Worm (Caenorhabditis elegans) whole organism, young adult: ENCODE results near the gene F20D1.3.
A peak's percentile ranks its signal among the peaks of the same experiment; 100 is the strongest.

Source experiments
- B0336.3 ChIP-seq: fragments of 200-800 bp; sonication (Bioruptor generic); IDR thresholded peaks from 2 replicates; pipeline ENCODE4 v1.3.6; 2022; ENCODE audit warnings: missing genetic modification characterization, missing compliant biosample characterization
- F22D6.2 ChIP-seq: sonication (generic microtip); optimal IDR thresholded peaks from 2 replicates; lab custom pipeline; 2016; ENCODE audit warnings: mild to moderate bottlenecking, missing genetic modification characterization, missing compliant biosample characterization
- F23B12.7 ChIP-seq: sonication (generic microtip); optimal IDR thresholded peaks from 2 replicates; lab custom pipeline; 2017; ENCODE audit warnings: missing genetic modification characterization, mild to moderate bottlenecking, missing compliant biosample characterization, antibody characterized with exemption, moderate library complexity; ENCODE audit not compliant: insufficient read depth
- K12H6.12 ChIP-seq: fragments of 200-800 bp; sonication (Bioruptor generic); optimal IDR thresholded peaks from 2 replicates; lab custom pipeline; 2018; ENCODE audit warnings: mild to moderate bottlenecking, missing genetic modification characterization, missing compliant biosample characterization
- ZK185.1 ChIP-seq: sonication (generic microtip); optimal IDR thresholded peaks from 2 replicates; lab custom pipeline; 2016; ENCODE audit warnings: mild to moderate bottlenecking, missing genetic modification characterization, missing compliant biosample characterization; ENCODE audit not compliant: poor library complexity, severe bottlenecking
- atf-7 ChIP-seq: sonication (generic microtip); optimal IDR thresholded peaks from 2 replicates; lab custom pipeline; 2017; ENCODE audit warnings: mild to moderate bottlenecking, missing genetic modification characterization, missing compliant biosample characterization
- attf-3 ChIP-seq: fragments of 200-800 bp; sonication (Bioruptor generic); conservative IDR thresholded peaks from 2 replicates; pipeline ENCODE4 v1.3.6; 2022; ENCODE audit warnings: missing genetic modification reagents, missing genetic modification characterization, missing compliant biosample characterization
- attf-5 ChIP-seq: fragments of 200-800 bp; sonication (Bioruptor generic); optimal IDR thresholded peaks from 2 replicates; lab custom pipeline; 2018; ENCODE audit warnings: mild to moderate bottlenecking, missing genetic modification characterization, missing compliant biosample characterization
- attf-6 ChIP-seq: fragments of 200-800 bp; sonication (Bioruptor generic); IDR thresholded peaks from 2 replicates; pipeline ENCODE4 v1.3.6; 2022; ENCODE audit warnings: missing genetic modification reagents, missing genetic modification characterization, missing compliant biosample characterization
- bed-1 ChIP-seq: fragments of 200-800 bp; sonication (Bioruptor generic); IDR thresholded peaks from 2 replicates; pipeline ENCODE4 v1.3.6; 2022; ENCODE audit warnings: missing genetic modification reagents, missing genetic modification characterization, missing compliant biosample characterization
- cebp-1 ChIP-seq, 2 experiments: fragments of 200-800 bp in 1 of 2; sonication (Bioruptor generic) in 1 of 2; sonication (generic microtip) in 1 of 2; IDR thresholded peaks in 1 of 2; optimal IDR thresholded peaks in 1 of 2; 2 replicates each; pipeline versions ENCODE4 v1.3.6 to Lab custom; 2017 to 2022; ENCODE audit warnings: missing compliant biosample characterization in 2 of 2, missing genetic modification characterization in 2 of 2, mild to moderate bottlenecking in 1 of 2, missing genetic modification reagents in 1 of 2, moderate library complexity in 1 of 2
- ceh-91 ChIP-seq: fragments of 200-800 bp; sonication (Bioruptor generic); IDR thresholded peaks from 2 replicates; pipeline ENCODE4 v1.3.6; 2022; ENCODE audit warnings: missing genetic modification reagents, missing genetic modification characterization, missing compliant biosample characterization
- die-1 ChIP-seq: sonication (generic microtip); optimal IDR thresholded peaks from 2 replicates; lab custom pipeline; 2016; ENCODE audit warnings: missing genotype, mild to moderate bottlenecking, missing genetic modification characterization, missing compliant biosample characterization
- dox-1 ChIP-seq: fragments of 200-800 bp; sonication (Bioruptor generic); IDR thresholded peaks from 2 replicates; pipeline ENCODE4 v1.3.6; 2022; ENCODE audit warnings: missing genetic modification reagents, missing genetic modification characterization, missing compliant biosample characterization
- dpff-1 ChIP-seq: sonication (generic microtip); optimal IDR thresholded peaks from 2 replicates; lab custom pipeline; 2017; ENCODE audit warnings: mild to moderate bottlenecking, missing genetic modification characterization, missing compliant biosample characterization
- egl-44 ChIP-seq: fragments of 200-800 bp; sonication (Bioruptor generic); IDR thresholded peaks from 2 replicates; pipeline ENCODE4 v1.3.6; 2022; ENCODE audit warnings: missing genetic modification reagents, missing genetic modification characterization, missing compliant biosample characterization
- egrh-3 ChIP-seq: fragments of 200-800 bp; sonication (Bioruptor generic); IDR thresholded peaks from 2 replicates; pipeline ENCODE4 v1.3.6; 2022; ENCODE audit warnings: missing genetic modification reagents, missing genetic modification characterization, missing compliant biosample characterization
- hsf-1 ChIP-seq: fragments of 200-800 bp; sonication (Bioruptor generic); IDR thresholded peaks from 2 replicates; pipeline ENCODE4 v1.3.6; 2022; ENCODE audit warnings: missing genetic modification reagents, missing genetic modification characterization, missing compliant biosample characterization
- let-526 ChIP-seq: fragments of 200-800 bp; sonication (Bioruptor generic); IDR thresholded peaks from 2 replicates; pipeline ENCODE4 v1.3.6; 2022; ENCODE audit warnings: missing genetic modification reagents, missing genetic modification characterization, missing compliant biosample characterization
- lin-40 ChIP-seq: sonication (generic microtip); optimal IDR thresholded peaks from 2 replicates; lab custom pipeline; 2016; ENCODE audit warnings: missing genetic modification characterization, mild to moderate bottlenecking, missing compliant biosample characterization, missing genotype, missing genetic modification reagents
- madf-3 ChIP-seq: fragments of 200-800 bp; sonication (Bioruptor generic); IDR thresholded peaks from 2 replicates; pipeline ENCODE4 v1.3.6; 2022; ENCODE audit warnings: missing genetic modification reagents, missing genetic modification characterization, missing compliant biosample characterization
- mcd-1 ChIP-seq: fragments of 200-800 bp; sonication (Bioruptor generic); IDR thresholded peaks from 2 replicates; pipeline ENCODE4 v1.3.6; 2022; ENCODE audit warnings: missing genetic modification reagents, missing genetic modification characterization, missing compliant biosample characterization
- nfyb-1 ChIP-seq: fragments of 200-800 bp; sonication (Bioruptor generic); IDR thresholded peaks from 2 replicates; pipeline ENCODE4 v1.3.6; 2022; ENCODE audit warnings: missing genetic modification reagents, missing genetic modification characterization, missing compliant biosample characterization
- nhr-179 ChIP-seq: sonication (generic microtip); optimal IDR thresholded peaks from 2 replicates; lab custom pipeline; 2016; ENCODE audit warnings: mild to moderate bottlenecking, missing genetic modification characterization, missing compliant biosample characterization
- nhr-27 ChIP-seq: fragments of 200-800 bp; sonication (Bioruptor generic); optimal IDR thresholded peaks from 2 replicates; lab custom pipeline; 2018; ENCODE audit warnings: mild to moderate bottlenecking, missing genetic modification characterization, moderate library complexity, missing compliant biosample characterization
- nhr-80 ChIP-seq: sonication (generic microtip); optimal IDR thresholded peaks from 2 replicates; lab custom pipeline; 2016; ENCODE audit warnings: missing genetic modification characterization, missing compliant biosample characterization
- pbrm-1 ChIP-seq: fragments of 200-800 bp; sonication (Bioruptor generic); IDR thresholded peaks from 2 replicates; pipeline ENCODE4 v1.3.6; 2022; ENCODE audit warnings: missing genetic modification reagents, missing genetic modification characterization, missing compliant biosample characterization
- snpc-1.1 ChIP-seq: sonication (generic microtip); optimal IDR thresholded peaks from 2 replicates; lab custom pipeline; 2017; ENCODE audit warnings: missing genetic modification characterization, mild to moderate bottlenecking, missing compliant biosample characterization, antibody characterized with exemption, moderate library complexity, missing genotype, missing genetic modification reagents; ENCODE audit not compliant: insufficient read depth
- snpc-1.3 ChIP-seq: sonication (generic microtip); optimal IDR thresholded peaks from 2 replicates; lab custom pipeline; 2017; ENCODE audit warnings: missing genetic modification characterization, mild to moderate bottlenecking, missing compliant biosample characterization, antibody characterized with exemption, moderate library complexity, missing genotype, missing genetic modification reagents; ENCODE audit not compliant: insufficient read depth
- snpc-4 ChIP-seq, 5 experiments: fragments of 150-350 bp in 1 of 5; sonication (generic microtip) in 4 of 5; optimal IDR thresholded peaks; 2 replicates each; lab custom pipeline; 2014 to 2018; ENCODE audit warnings: missing genetic modification characterization in 5 of 5, missing biosample characterization in 3 of 5, antibody characterized with exemption in 2 of 5, mild to moderate bottlenecking in 2 of 5, missing compliant biosample characterization in 2 of 5, missing genotype in 2 of 5, moderate library complexity in 2 of 5, missing genetic modification reagents in 1 of 5
- somi-1 ChIP-seq: fragments of 200-800 bp; sonication (Bioruptor generic); optimal IDR thresholded peaks from 2 replicates; lab custom pipeline; 2018; ENCODE audit warnings: mild to moderate bottlenecking, missing genetic modification characterization, missing compliant biosample characterization
- tbx-9 ChIP-seq: sonication (generic microtip); optimal IDR thresholded peaks from 2 replicates; lab custom pipeline; 2016; ENCODE audit warnings: borderline replicate concordance, missing genetic modification characterization, inconsistent platforms, missing compliant biosample characterization
- zim-3 ChIP-seq: sonication (generic microtip); optimal IDR thresholded peaks from 2 replicates; lab custom pipeline; 2017; ENCODE audit warnings: mild to moderate bottlenecking, missing genetic modification characterization, moderate library complexity, missing compliant biosample characterization
- ztf-3 ChIP-seq: fragments of 200-800 bp; sonication (Bioruptor generic); optimal IDR thresholded peaks from 2 replicates; lab custom pipeline; 2018; ENCODE audit warnings: mild to moderate bottlenecking, missing genetic modification characterization, missing compliant biosample characterization

Gene F20D1.3

ce11 chrX:14975467-14976167 lies at the start of gene F20D1.3:
Gene F20D1.3 (plus strand): TSS chrX:14976117.
- TF ChIP-seq attf-3 (GFP tag; lab: Robert Waterston, UW): 0 out of 2 replicates have a peak, but pooled peaks have one; percentile 19
- TF ChIP-seq mcd-1 (GFP tag; lab: Robert Waterston, UW): peak; percentile 43; the same call in 1 of the 2 replicates
- no peak for TF ChIP-seq F22D6.2
- TF ChIP-seq nfyb-1 (GFP tag; lab: Robert Waterston, UW): 0 out of 2 replicates have a peak, but pooled peaks have one; percentile 24
- peak; percentile 40 for TF ChIP-seq nhr-80 (tag; lab: Kevin White, UChicago)
- no peak for TF ChIP-seq snpc-1.3 (tag; lab: Kevin White, UChicago)
- peak; percentile 90 for TF ChIP-seq atf-7 (tag; lab: Kevin White, UChicago)
- TF ChIP-seq snpc-4 (GFP tag; optimal IDR thresholded peaks at IDR 0.05; lab: Kevin White, UChicago): no peak
- TF ChIP-seq snpc-4 (tag; optimal IDR thresholded peaks at IDR 0.05; lab: Kevin White, UChicago): peak in 1 of 4 experiments; percentile 25
- TF ChIP-seq attf-5 (GFP tag; lab: Kevin White, UChicago): peak; percentile 68
- TF ChIP-seq madf-3 (GFP tag; lab: Robert Waterston, UW): no peak
- TF ChIP-seq hsf-1 (GFP tag; lab: Robert Waterston, UW): 0 out of 2 replicates have a peak, but pooled peaks have one; percentile 40
- 0 out of 2 replicates have a peak, but pooled peaks have one; percentile 15 for TF ChIP-seq pbrm-1 (GFP tag; lab: Robert Waterston, UW)
- peak; percentile 66 for TF ChIP-seq somi-1
- peak; percentile 37 for TF ChIP-seq die-1
- no peak; the same call in 1 of the 2 replicates for TF ChIP-seq cebp-1 (GFP tag; IDR thresholded peaks at IDR 0.05; lab: Robert Waterston, UW)
- TF ChIP-seq cebp-1 (tag; optimal IDR thresholded peaks at IDR 0.05; lab: Kevin White, UChicago): peak; percentile 86
- TF ChIP-seq K12H6.12 (tag; lab: Kevin White, UChicago): peak; percentile 73
- no peak for TF ChIP-seq ZK185.1 (tag; lab: Kevin White, UChicago)
- 0 out of 2 replicates have a peak, but pooled peaks have one; percentile 9 for TF ChIP-seq egrh-3 (GFP tag; lab: Robert Waterston, UW)
- TF ChIP-seq dpff-1 (tag; lab: Kevin White, UChicago): no peak
- TF ChIP-seq lin-40: peak; percentile 52

- TF ChIP-seq let-526 (GFP tag; lab: Robert Waterston, UW): no peak
- TF ChIP-seq snpc-1.1 (tag; lab: Kevin White, UChicago): no peak
- no peak for TF ChIP-seq ceh-91 (GFP tag; lab: Robert Waterston, UW)
- TF ChIP-seq F23B12.7 (tag; lab: Kevin White, UChicago): no peak
- TF ChIP-seq nhr-27 (tag; lab: Kevin White, UChicago): no peak
- no peak for TF ChIP-seq snpc-4 (GFP tag; optimal IDR thresholded peaks at IDR 0.05; lab: Kevin White, UChicago)
- TF ChIP-seq snpc-4 (tag; optimal IDR thresholded peaks at IDR 0.05; lab: Kevin White, UChicago): no peak
- TF ChIP-seq tbx-9 (tag; lab: Kevin White, UChicago): no peak
- no peak for TF ChIP-seq nhr-179 (tag; lab: Kevin White, UChicago)
- no peak for TF ChIP-seq ztf-3 (GFP tag; lab: Kevin White, UChicago)
- TF ChIP-seq attf-5 (GFP tag; lab: Kevin White, UChicago): no peak
- TF ChIP-seq attf-6: no peak
- no peak for TF ChIP-seq bed-1 (GFP tag; lab: Robert Waterston, UW)
- no peak for TF ChIP-seq zim-3 (tag; lab: Kevin White, UChicago)
- TF ChIP-seq dox-1 (GFP tag; lab: Robert Waterston, UW): no peak
- TF ChIP-seq hsf-1 (GFP tag; lab: Robert Waterston, UW): no peak
- TF ChIP-seq B0336.3 (GFP tag; lab: Robert Waterston, UW): no peak
- no peak for TF ChIP-seq egl-44 (GFP tag; lab: Robert Waterston, UW)
These were observed 47.1 kb upstream of the F20D1.3 start, which contains the start of gene ntr-2 for ce11 chrX:14928854-14929253. Gene ntr-2 (minus strand): TSS chrX:14928954.
